Worm (Caenorhabditis elegans) whole organism, L4 larva: ENCODE results near the gene arl-3.

Source experiments
- aly-2 ChIP-seq: sonication (generic microtip); optimal IDR thresholded peaks from 2 replicates; lab custom pipeline; 2018; ENCODE audit warnings: missing biosample characterization, missing genetic modification characterization
- ceh-62 ChIP-seq: sonication (generic microtip); optimal IDR thresholded peaks from 2 replicates; lab custom pipeline; 2017; ENCODE audit warnings: missing biosample characterization, missing genetic modification characterization
- daf-16 ChIP-seq, 3 experiments: sonication (generic microtip); optimal IDR thresholded peaks; 2 replicates each; lab custom pipeline; 2016 to 2017; ENCODE audit warnings: missing genetic modification characterization in 3 of 3, missing genetic modification reagents in 3 of 3, mild to moderate bottlenecking in 2 of 3, missing compliant biosample characterization in 2 of 3, missing biosample characterization in 1 of 3, moderate library complexity in 1 of 3
- mdl-1 ChIP-seq, 2 experiments: fragments of 150-350 bp in 1 of 2; sonication (generic microtip) in 1 of 2; optimal IDR thresholded peaks; 2 replicates each; lab custom pipeline; 2014 to 2017; ENCODE audit warnings: missing biosample characterization in 2 of 2, missing genetic modification characterization in 2 of 2

DNA sequence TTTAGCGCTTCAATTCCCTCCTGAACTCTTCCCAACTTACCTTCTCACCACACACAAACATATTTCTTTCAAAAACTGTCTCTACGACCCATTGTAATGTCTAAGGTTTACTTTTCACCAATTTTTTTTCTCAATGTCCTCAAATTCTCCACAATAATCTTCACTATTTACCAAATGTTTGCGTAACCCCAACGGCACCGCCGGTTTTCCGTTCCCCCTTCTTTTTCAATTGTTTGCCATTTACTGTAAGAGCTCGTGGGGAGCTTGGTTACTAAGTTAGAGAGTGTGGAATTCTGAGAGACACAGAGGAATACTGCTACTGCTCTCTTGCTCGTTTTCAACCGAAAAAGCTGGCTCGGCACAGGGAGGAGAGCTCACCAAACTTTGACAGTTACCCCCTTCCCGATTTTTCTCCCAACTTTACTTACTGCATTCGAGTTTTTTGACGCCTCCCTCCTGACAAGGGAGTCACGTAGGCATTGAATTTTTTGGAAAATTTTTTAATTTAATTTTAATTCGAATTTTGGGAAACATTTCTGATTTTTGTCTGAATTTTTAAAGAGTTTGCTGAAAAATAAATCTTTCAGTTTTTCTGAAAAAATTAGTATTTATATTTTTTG lies 35.6 kb upstream of the arl-3 start:
- TF ChIP-seq daf-16 (GFP tag; optimal IDR thresholded peaks at IDR 0.05; lab: Kevin White, UChicago) (no peak), daf-16 (tag; optimal IDR thresholded peaks at IDR 0.05; lab: Kevin White, UChicago) (no peak), mdl-1 (tag; optimal IDR thresholded peaks at IDR 0.05; lab: Kevin White, UChicago) (no peak), ceh-62 (tag; lab: Kevin White, UChicago) (no peak), aly-2 (no peak)
